Fruit fly (Drosophila melanogaster) Kc167 (cell line): Measurements from ENCODE around the gene Nrg.

ENCODE experiments used
- Myc ChIP-seq: fragments of >200 bp; optimal IDR thresholded peaks from 2 replicates; lab custom pipeline; 2017; ENCODE audit warnings: missing external identifiers
- Sin3A ChIP-seq: fragments of >200 bp; optimal IDR thresholded peaks from 2 replicates; lab custom pipeline; 2018; ENCODE audit warnings: missing external identifiers
- h ChIP-seq: fragments of >200 bp; optimal IDR thresholded peaks from 3 replicates; lab custom pipeline; 2018; ENCODE audit warnings: missing external identifiers
- insv ChIP-seq: fragments of >200 bp; optimal IDR thresholded peaks from 3 replicates; lab custom pipeline; 2018; ENCODE audit warnings: missing external identifiers
- psq ChIP-seq: fragments of >200 bp; optimal IDR thresholded peaks from 2 replicates; lab custom pipeline; 2017; ENCODE audit warnings: missing external identifiers
- ttk ChIP-seq: sonication (Bioruptor generic); optimal IDR thresholded peaks from 2 replicates; lab custom pipeline; 2017; ENCODE audit warnings: missing external identifiers

Gene Nrg

dm6 chrX:8571936-8572335, 54.8 kb downstream of the Nrg start:
- no peak for TF ChIP-seq psq (lab: Kevin White, UChicago)
- no peak for TF ChIP-seq Myc (lab: Kevin White, UChicago)
- TF ChIP-seq ttk (lab: Kevin White, UChicago), result no peak
- no peak for TF ChIP-seq h (lab: Kevin White, UChicago)
- no peak for TF ChIP-seq Sin3A (lab: Kevin White, UChicago)
- TF ChIP-seq insv (lab: Kevin White, UChicago), result no peak

dm6 chrX:8572939-8573594, 55.9 kb downstream of the Nrg start, which contains the start of gene spirit:
Gene spirit, minus strand, starts transcription at chrX:8573593.
- TF ChIP-seq insv (lab: Kevin White, UChicago) (no peak), Sin3A (lab: Kevin White, UChicago) (no peak), ttk (lab: Kevin White, UChicago) (no peak), h (lab: Kevin White, UChicago) (no peak), psq (lab: Kevin White, UChicago) (no peak), Myc (lab: Kevin White, UChicago) (no peak)

- TF ChIP-seq h (lab: Kevin White, UChicago), result no peak
- TF ChIP-seq ttk (lab: Kevin White, UChicago), result no peak
- TF ChIP-seq psq (lab: Kevin White, UChicago), result no peak
- TF ChIP-seq Myc (lab: Kevin White, UChicago), result no peak
- no peak for TF ChIP-seq Sin3A (lab: Kevin White, UChicago)
- no peak for TF ChIP-seq insv (lab: Kevin White, UChicago)
Measured at dm6 chrX:8573744-8574484, 56.7 kb downstream of the Nrg start, which contains the start of gene CG12065. Gene CG12065, plus strand, starts transcription at chrX:8574306.

- TF ChIP-seq Myc (lab: Kevin White, UChicago) (no peak), h (lab: Kevin White, UChicago) (no peak), insv (lab: Kevin White, UChicago) (no peak), Sin3A (lab: Kevin White, UChicago) (no peak), ttk (lab: Kevin White, UChicago) (no peak), psq (lab: Kevin White, UChicago) (no peak)
Measured at dm6 chrX:8574672-8575350, 57.6 kb downstream of the Nrg start.

- TF ChIP-seq insv (lab: Kevin White, UChicago) (no peak), Myc (lab: Kevin White, UChicago) (no peak), psq (lab: Kevin White, UChicago) (no peak), Sin3A (lab: Kevin White, UChicago) (no peak), h (lab: Kevin White, UChicago) (no peak), ttk (lab: Kevin White, UChicago) (no peak)
Measured at dm6 chrX:8576675-8577074, 59.5 kb downstream of the Nrg start.

- no peak for TF ChIP-seq insv (lab: Kevin White, UChicago)
- TF ChIP-seq Sin3A (lab: Kevin White, UChicago), result no peak
- TF ChIP-seq psq (lab: Kevin White, UChicago), result no peak
- no peak for TF ChIP-seq ttk (lab: Kevin White, UChicago)
- TF ChIP-seq h (lab: Kevin White, UChicago), result no peak
- no peak for TF ChIP-seq Myc (lab: Kevin White, UChicago)
Measured at dm6 chrX:8579097-8579496, 61.9 kb downstream of the Nrg start.

dm6 chrX:8579875-8580274, 62.7 kb downstream of the Nrg start:
- TF ChIP-seq Myc (lab: Kevin White, UChicago), result no peak
- TF ChIP-seq h (lab: Kevin White, UChicago), result no peak
- TF ChIP-seq insv (lab: Kevin White, UChicago), result no peak
- TF ChIP-seq ttk (lab: Kevin White, UChicago), result no peak
- no peak for TF ChIP-seq Sin3A (lab: Kevin White, UChicago)
- no peak for TF ChIP-seq psq (lab: Kevin White, UChicago)

- TF ChIP-seq psq (lab: Kevin White, UChicago), result no peak
- TF ChIP-seq Sin3A (lab: Kevin White, UChicago), result no peak
- TF ChIP-seq h (lab: Kevin White, UChicago), result no peak
- no peak for TF ChIP-seq insv (lab: Kevin White, UChicago)
- no peak for TF ChIP-seq Myc (lab: Kevin White, UChicago)
- TF ChIP-seq ttk (lab: Kevin White, UChicago), result no peak
Measured at dm6 chrX:8580794-8581193, 63.6 kb downstream of the Nrg start.

- no peak for TF ChIP-seq ttk (lab: Kevin White, UChicago)
- no peak for TF ChIP-seq insv (lab: Kevin White, UChicago)
- no peak for TF ChIP-seq psq (lab: Kevin White, UChicago)
- no peak for TF ChIP-seq Sin3A (lab: Kevin White, UChicago)
- no peak for TF ChIP-seq h (lab: Kevin White, UChicago)
- no peak for TF ChIP-seq Myc (lab: Kevin White, UChicago)
Measured at dm6 chrX:8583159-8583558, 66.0 kb downstream of the Nrg start.

- TF ChIP-seq psq (lab: Kevin White, UChicago), result no peak
- TF ChIP-seq insv (lab: Kevin White, UChicago), result no peak
- TF ChIP-seq h (lab: Kevin White, UChicago), result no peak
- no peak for TF ChIP-seq Sin3A (lab: Kevin White, UChicago)
Measured at dm6 chrX:8588607-8589171, 71.5 kb downstream of the Nrg start, which contains the start of gene CG12081. Gene CG12081, plus strand, starts transcription at chrX:8588811.
